Fruit fly (Drosophila melanogaster): Measurements from ENCODE around the gene Cbp80.

dm6 chrX:4616865-4617669 lies 32.7 kb upstream of the Cbp80 start, which contains the start of gene peb:
- peak; percentile 44 for TF ChIP-seq Ets21C (GFP tag; optimal IDR thresholded peaks at IDR 0.05)
- no peak for TF ChIP-seq salr (GFP tag; optimal IDR thresholded peaks at IDR 0.05)
- peak; percentile 47 for TF ChIP-seq Smox (GFP tag; optimal IDR thresholded peaks at IDR 0.05)
- TF ChIP-seq CG3919 (GFP tag; optimal IDR thresholded peaks at IDR 0.05) = no peak
- TF ChIP-seq achi (GFP tag; optimal IDR thresholded peaks at IDR 0.05) = no peak
- TF ChIP-seq CG32006 (GFP tag; optimal IDR thresholded peaks at IDR 0.05) = peak; percentile 49
- peak; percentile 28 for TF ChIP-seq OdsH (GFP tag; optimal IDR thresholded peaks at IDR 0.05)
- TF ChIP-seq pdm3 (GFP tag; optimal IDR thresholded peaks at IDR 0.05) = peak; percentile 37

Measured in whole organism, prepupa.